Worm (Caenorhabditis elegans): ENCODE data around the gene R02F2.7.

Gene R02F2.7

DNA sequence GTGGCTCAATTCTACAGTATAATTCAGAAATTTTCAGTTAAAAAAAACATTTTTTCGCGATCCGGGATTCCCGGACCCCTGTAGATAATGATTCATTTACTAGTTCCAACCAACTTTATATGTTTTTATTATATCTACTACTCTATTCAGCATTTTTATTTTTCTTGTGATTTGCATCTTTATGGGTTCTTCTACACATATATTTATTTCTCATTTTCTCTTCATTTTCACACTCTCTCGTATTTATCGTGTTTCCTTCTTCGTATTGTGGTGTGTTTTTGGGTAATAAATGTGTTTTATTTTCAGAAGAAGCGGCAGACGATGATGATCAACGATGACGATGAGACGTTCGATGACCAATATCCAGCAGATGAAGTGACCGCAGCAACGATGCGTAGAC lies 19.5 kb downstream of the R02F2.7 start, which contains the start of gene F48E8.2:
F48E8.2 (plus strand) TSS at position 301 of the 400 bp plus-strand sequence.
- TF ChIP-seq unc-62 (GFP tag; optimal IDR thresholded peaks at IDR 0.05): no peak
- TF ChIP-seq lsy-2 (tag; optimal IDR thresholded peaks at IDR 0.05): no peak

DNA sequence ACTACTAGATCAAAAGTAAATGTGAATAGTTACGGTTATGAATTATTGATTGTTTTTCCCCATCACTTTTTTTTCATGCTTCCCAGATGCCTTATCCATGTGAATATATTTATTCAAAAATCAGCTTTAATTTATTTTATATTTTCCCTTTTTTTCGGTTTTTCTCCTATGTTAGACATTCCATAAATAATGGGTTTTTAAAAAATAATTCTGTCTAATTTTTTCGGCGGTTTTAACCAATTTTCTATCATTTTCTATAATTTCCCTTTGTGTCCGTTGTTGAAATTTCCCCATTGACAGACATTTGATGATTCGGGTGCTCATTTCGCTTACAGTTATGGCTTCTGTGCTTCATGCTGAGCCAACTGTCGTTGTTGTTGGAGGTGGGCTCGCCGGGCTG lies 22.5 kb downstream of the R02F2.7 start, which contains the start of gene F48E8.3:
F48E8.3 (plus strand) TSS at position 301 of the 400 bp plus-strand sequence.
- TF ChIP-seq elt-3 (tag; optimal IDR thresholded peaks at IDR 0.05) (no peak), aly-2 (tag; optimal IDR thresholded peaks at IDR 0.05) (no peak), unc-39 (tag; optimal IDR thresholded peaks at IDR 0.05) (no peak), R02D3.7 (tag; optimal IDR thresholded peaks at IDR 0.05) (no peak), nhr-25 (tag; optimal IDR thresholded peaks at IDR 0.05) (no peak), nhr-12 (tag; optimal IDR thresholded peaks at IDR 0.05) (no peak), ztf-1 (GFP tag; conservative IDR thresholded peaks at IDR 0.05) (no peak), unc-62 (GFP tag; optimal IDR thresholded peaks at IDR 0.05) (no peak), mdl-1 (tag; optimal IDR thresholded peaks at IDR 0.05) (no peak), nhr-6 (tag; optimal IDR thresholded peaks at IDR 0.05) (no peak), gmeb-1 (tag; optimal IDR thresholded peaks at IDR 0.05) (no peak), lin-39 (tag; optimal IDR thresholded peaks at IDR 0.05) (no peak), mab-5 (tag; optimal IDR thresholded peaks at IDR 0.05) (no peak), ztf-4 (tag; optimal IDR thresholded peaks at IDR 0.05) (no peak)

DNA sequence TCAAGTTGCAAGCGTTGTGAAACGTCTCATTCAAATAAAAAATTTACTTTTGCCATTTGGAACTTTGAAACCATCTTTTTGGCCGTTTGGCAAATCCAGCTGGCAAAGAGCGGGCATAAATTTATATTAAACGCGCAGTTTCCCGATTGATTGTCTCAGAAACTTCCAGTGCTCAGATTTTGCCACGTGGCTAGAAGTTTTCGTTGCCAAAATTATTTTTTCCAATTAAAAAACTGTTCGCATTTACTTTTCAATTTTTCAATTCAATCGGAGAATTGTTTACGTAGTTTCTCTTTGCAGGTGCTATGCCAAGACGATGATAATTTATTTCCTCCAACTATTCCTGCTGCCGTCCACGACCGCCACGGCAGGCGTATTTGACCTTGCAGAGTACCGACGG lies 30.3 kb downstream of the R02F2.7 start, which contains the start of gene F48E8.4:
F48E8.4 (plus strand) TSS at position 301 of the 400 bp plus-strand sequence.
- TF ChIP-seq ama-1 (optimal IDR thresholded peaks at IDR 0.05) (no peak), aly-2 (tag; optimal IDR thresholded peaks at IDR 0.05) (no peak), ztf-4 (tag; optimal IDR thresholded peaks at IDR 0.05) (no peak), fos-1 (tag; optimal IDR thresholded peaks at IDR 0.05) (no peak), nhr-25 (tag; optimal IDR thresholded peaks at IDR 0.05) (peak; percentile 54), nhr-129 (tag; optimal IDR thresholded peaks at IDR 0.05) (no peak), alr-1 (tag; optimal IDR thresholded peaks at IDR 0.05) (no peak)

DNA sequence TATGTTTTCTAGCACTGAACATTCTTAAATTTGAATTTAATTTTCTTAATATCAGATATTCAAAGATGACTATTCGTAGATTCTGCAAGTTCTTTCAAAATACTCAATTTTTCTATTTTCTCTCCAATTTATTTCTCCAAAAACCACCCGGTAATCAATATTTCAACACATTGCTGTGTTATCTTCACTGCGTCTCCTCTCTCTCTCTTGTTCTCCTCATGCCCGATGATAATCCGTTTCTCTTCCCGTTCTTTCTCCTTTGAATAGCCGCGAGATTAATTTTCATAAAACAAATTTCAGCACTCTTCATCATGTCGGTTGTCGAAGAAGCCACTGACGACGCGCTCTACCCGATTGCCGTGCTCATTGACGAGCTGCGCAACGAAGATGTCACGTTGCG lies 33.1 kb downstream of the R02F2.7 start, which contains the start of gene paa-1:
paa-1 (plus strand) TSS at position 301 of the 400 bp plus-strand sequence.
- TF ChIP-seq sem-4 (tag; optimal IDR thresholded peaks at IDR 0.05) (no peak), nhr-21 (tag; optimal IDR thresholded peaks at IDR 0.05) (no peak), ceh-16 (tag; optimal IDR thresholded peaks at IDR 0.05) (no peak), mdl-1 (tag; optimal IDR thresholded peaks at IDR 0.05) (no peak), nhr-237 (tag; optimal IDR thresholded peaks at IDR 0.05) (no peak)

DNA sequence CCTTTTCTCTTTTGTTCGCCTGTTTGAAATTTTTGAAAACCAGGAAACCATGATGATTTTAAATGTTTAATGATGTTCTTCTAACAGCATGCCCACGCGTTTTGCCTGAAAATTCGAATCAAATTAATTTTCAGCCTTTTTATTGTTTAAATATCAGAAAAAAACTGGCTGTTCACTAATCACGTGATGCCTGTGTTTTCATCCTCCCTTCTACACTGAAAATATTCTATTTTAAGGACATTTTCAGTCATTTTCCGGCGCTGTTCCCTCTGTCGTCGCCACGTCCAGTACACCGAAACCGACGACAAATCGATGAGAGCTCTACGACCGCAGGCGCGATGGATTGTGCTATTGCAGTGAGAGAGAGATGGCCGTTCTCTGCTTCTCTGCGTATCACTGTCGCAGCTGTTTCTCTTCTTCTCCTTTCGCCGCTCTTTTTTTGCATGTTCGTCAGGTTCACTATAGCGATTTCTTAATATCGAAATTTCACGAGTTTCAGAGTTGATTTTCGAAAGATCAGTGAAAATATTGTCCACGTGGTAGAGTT lies 33.7 kb downstream of the R02F2.7 start, which contains the start of gene F48E8.8:
F48E8.8 (minus strand) TSS at position 51 of the 547 bp plus-strand sequence.
- TF ChIP-seq lsy-2 (tag; optimal IDR thresholded peaks at IDR 0.05) (peak; percentile 21 to 80), nhr-25 (tag; optimal IDR thresholded peaks at IDR 0.05) (no peak), nhr-237 (tag; optimal IDR thresholded peaks at IDR 0.05) (no peak), sma-3 (GFP tag; optimal IDR thresholded peaks at IDR 0.05) (no peak), fos-1 (tag; optimal IDR thresholded peaks at IDR 0.05) (peak; percentile 15), sma-9 (GFP tag; optimal IDR thresholded peaks at IDR 0.05) (peak; percentile 59), sma-9 (tag; optimal IDR thresholded peaks at IDR 0.05) (no peak), blmp-1 (tag; optimal IDR thresholded peaks at IDR 0.05; ENCODE audit: insufficient read depth) (no peak), Y55F3AM.14 (GFP tag; optimal IDR thresholded peaks at IDR 0.05) (no peak), sem-4 (tag; optimal IDR thresholded peaks at IDR 0.05) (peak; percentile 13), alr-1 (tag; optimal IDR thresholded peaks at IDR 0.05) (no peak), peb-1 (tag; optimal IDR thresholded peaks at IDR 0.05) (no peak), crh-2 (tag; optimal IDR thresholded peaks at IDR 0.05) (peak; percentile 61), ama-1 (optimal IDR thresholded peaks at IDR 0.05) (no peak), elt-1 (tag; optimal IDR thresholded peaks at IDR 0.05) (no peak), unc-55 (GFP tag; optimal IDR thresholded peaks at IDR 0.05) (peak; percentile 71), mab-5 (tag; optimal IDR thresholded peaks at IDR 0.05) (no peak), lin-13 (GFP tag; optimal IDR thresholded peaks at IDR 0.05) (peak; percentile 18), C34F6.9 (tag; optimal IDR thresholded peaks at IDR 0.05) (peak; percentile 59), F13H6.1 (tag; optimal IDR thresholded peaks at IDR 0.05) (peak; percentile 79), ztf-11 (tag; optimal IDR thresholded peaks at IDR 0.05) (no peak), nhr-6 (tag; optimal IDR thresholded peaks at IDR 0.05) (no peak), gmeb-1 (tag; optimal IDR thresholded peaks at IDR 0.05) (peak; percentile 11), lin-11 (tag; optimal IDR thresholded peaks at IDR 0.05) (peak; percentile 41), aly-2 (tag; optimal IDR thresholded peaks at IDR 0.05) (no peak), nhr-11 (tag; optimal IDR thresholded peaks at IDR 0.05) (no peak), nhr-129 (tag; optimal IDR thresholded peaks at IDR 0.05) (peak; percentile 85), ZK546.5 (tag; optimal IDR thresholded peaks at IDR 0.05) (no peak), elt-3 (tag; optimal IDR thresholded peaks at IDR 0.05) (no peak)

Data from whole organism, L2 larva.